Fruit fly (Drosophila melanogaster) whole organism, embryonic: ENCODE results near the gene CG15473.

Source experiments
- Awh ChIP-seq: fragments of 200-800 bp; sonication (Bioruptor generic); IDR thresholded peaks from 2 replicates; pipeline ENCODE4, ENCODE4 v1.3.6; 2022; ENCODE audit warnings: missing biosample characterization, missing genetic modification characterization
- CG10462 ChIP-seq: fragments of 200-800 bp; sonication (Bioruptor generic); optimal IDR thresholded peaks from 2 replicates; lab custom pipeline; 2016; ENCODE audit warnings: missing biosample characterization, missing genetic modification characterization
- CG10543 ChIP-seq: fragments of 200-800 bp; sonication (Bioruptor generic); optimal IDR thresholded peaks from 3 replicates; lab custom pipeline; 2017; ENCODE audit warnings: missing biosample characterization, mild to moderate bottlenecking, missing genetic modification characterization, moderate library complexity
- CG11560 ChIP-seq: fragments of 200-800 bp; sonication (Bioruptor generic); IDR thresholded peaks from 3 replicates; pipeline ENCODE4 v1.3.6; 2022; ENCODE audit warnings: missing biosample characterization, missing genetic modification characterization
- CG12155 ChIP-seq: fragments of 200-800 bp; sonication (Bioruptor generic); optimal IDR thresholded peaks from 3 replicates; lab custom pipeline; 2016; ENCODE audit warnings: missing biosample characterization, missing genetic modification characterization
- CG12236 ChIP-seq: fragments of 200-800 bp; sonication (Bioruptor generic); optimal IDR thresholded peaks from 2 replicates; lab custom pipeline; 2016; ENCODE audit warnings: missing biosample characterization, missing genetic modification characterization
- CG15011 ChIP-seq: fragments of 200-800 bp; sonication (Bioruptor generic); optimal IDR thresholded peaks from 3 replicates; lab custom pipeline; 2018; ENCODE audit warnings: missing biosample characterization, mild to moderate bottlenecking, missing genetic modification characterization
- CG1529 ChIP-seq: fragments of 200-800 bp; sonication (Bioruptor generic); optimal IDR thresholded peaks from 3 replicates; lab custom pipeline; 2018; ENCODE audit warnings: missing biosample characterization, missing genetic modification characterization
- CG16815 ChIP-seq: fragments of 200-800 bp; sonication (Bioruptor generic); optimal IDR thresholded peaks from 3 replicates; lab custom pipeline; 2017; ENCODE audit warnings: missing biosample characterization, mild to moderate bottlenecking, missing genetic modification characterization
- CG17186 ChIP-seq: fragments of 200-800 bp; sonication (Bioruptor generic); optimal IDR thresholded peaks from 3 replicates; lab custom pipeline; 2017; ENCODE audit warnings: missing biosample characterization, missing genetic modification reagents, missing genetic modification characterization
- CG17385 ChIP-seq: fragments of 200-800 bp; sonication (Bioruptor generic); optimal IDR thresholded peaks from 3 replicates; lab custom pipeline; 2018; ENCODE audit warnings: missing biosample characterization, mild to moderate bottlenecking, missing genetic modification characterization
- CG17568 ChIP-seq: fragments of 200-800 bp; sonication (Bioruptor generic); optimal IDR thresholded peaks from 2 replicates; lab custom pipeline; 2018; ENCODE audit warnings: missing biosample characterization, mild to moderate bottlenecking, missing genetic modification characterization, moderate library complexity
- CG17829 ChIP-seq: fragments of 200-800 bp; optimal IDR thresholded peaks from 2 replicates; lab custom pipeline; 2019; ENCODE audit warnings: missing biosample characterization, mild to moderate bottlenecking, missing genetic modification characterization, moderate library complexity
- CG17912 ChIP-seq: fragments of 200-800 bp; sonication (Bioruptor generic); optimal IDR thresholded peaks from 2 replicates; lab custom pipeline; 2018; ENCODE audit warnings: missing biosample characterization, mild to moderate bottlenecking, missing genetic modification characterization
- CG2129 ChIP-seq: fragments of 200-800 bp; sonication (Bioruptor generic); IDR thresholded peaks from 2 replicates; pipeline ENCODE4 v1.3.6; 2022; ENCODE audit warnings: missing biosample characterization, missing genetic modification characterization; ENCODE audit not compliant: partially characterized antibody
- CG30431 ChIP-seq: fragments of 200-800 bp; sonication (Bioruptor generic); optimal IDR thresholded peaks from 2 replicates; lab custom pipeline; 2017; ENCODE audit warnings: missing biosample characterization, missing genetic modification characterization
- CG31441 ChIP-seq: fragments of 200-800 bp; sonication (Bioruptor generic); IDR thresholded peaks from 2 replicates; pipeline ENCODE4 v1.3.6; 2022; ENCODE audit warnings: missing biosample characterization, missing genetic modification characterization
- CG3726 ChIP-seq: fragments of 200-800 bp; sonication (Bioruptor generic); IDR thresholded peaks from 3 replicates; pipeline ENCODE4, ENCODE4 v1.3.6; 2022; ENCODE audit warnings: missing biosample characterization, missing genetic modification characterization
- CG4404 ChIP-seq: fragments of 200-800 bp; sonication (Bioruptor generic); IDR thresholded peaks from 2 replicates; pipeline ENCODE4 v1.3.6; 2022; ENCODE audit warnings: missing biosample characterization, missing genetic modification characterization
- CG4424 ChIP-seq: fragments of 200-800 bp; sonication (Bioruptor generic); optimal IDR thresholded peaks from 3 replicates; lab custom pipeline; 2016; ENCODE audit warnings: missing biosample characterization, missing genetic modification characterization
- CG5245 ChIP-seq: fragments of 200-800 bp; sonication (Bioruptor generic); optimal IDR thresholded peaks from 3 replicates; lab custom pipeline; 2016; ENCODE audit warnings: missing biosample characterization, missing genetic modification characterization
- CG6683 ChIP-seq: fragments of 200-800 bp; sonication (Bioruptor generic); optimal IDR thresholded peaks from 2 replicates; lab custom pipeline; 2017; ENCODE audit warnings: missing biosample characterization, mild to moderate bottlenecking, missing genetic modification characterization, missing genetic modification reagents
- CG7556 ChIP-seq: fragments of 200-800 bp; sonication (Bioruptor generic); optimal IDR thresholded peaks from 2 replicates; lab custom pipeline; 2017; ENCODE audit warnings: missing biosample characterization, mild to moderate bottlenecking, missing genetic modification characterization
- CG8478 ChIP-seq: fragments of >200 bp; optimal IDR thresholded peaks from 2 replicates; lab custom pipeline; 2018
- CG8765 ChIP-seq: fragments of 200-800 bp; sonication (Bioruptor generic); IDR thresholded peaks from 2 replicates; pipeline ENCODE4 v1.3.6; 2022; ENCODE audit warnings: missing biosample characterization, missing genetic modification characterization
- Doc3 ChIP-seq: fragments of 200-800 bp; sonication (Bioruptor generic); IDR thresholded peaks from 3 replicates; pipeline ENCODE4 v1.3.6; 2022; ENCODE audit warnings: missing biosample characterization, missing genetic modification characterization; ENCODE audit not compliant: partially characterized antibody
- Ets97D ChIP-seq: fragments of 200-800 bp; sonication (Bioruptor generic); optimal IDR thresholded peaks from 3 replicates; lab custom pipeline; 2016; ENCODE audit warnings: missing biosample characterization, missing genetic modification characterization
- Kr ChIP-seq: fragments of 200-800 bp; sonication (Bioruptor generic); optimal IDR thresholded peaks from 2 replicates; lab custom pipeline; 2017; ENCODE audit warnings: missing biosample characterization, mild to moderate bottlenecking, missing genetic modification characterization
- MBD-R2 ChIP-seq: fragments of 200-800 bp; sonication (Bioruptor generic); IDR thresholded peaks from 2 replicates; pipeline ENCODE4 v1.3.6; 2022; ENCODE audit warnings: missing biosample characterization, missing genetic modification characterization
- Neu2 ChIP-seq: fragments of 200-800 bp; sonication (Bioruptor generic); optimal IDR thresholded peaks from 3 replicates; lab custom pipeline; 2016; ENCODE audit warnings: missing biosample characterization, missing genetic modification characterization, borderline replicate concordance
- Sin3A ChIP-seq: fragments of >200 bp; optimal IDR thresholded peaks from 2 replicates; lab custom pipeline; 2018
- Spps ChIP-seq: fragments of 200-800 bp; sonication (Bioruptor generic); optimal IDR thresholded peaks from 2 replicates; lab custom pipeline; 2018; ENCODE audit warnings: missing biosample characterization, mild to moderate bottlenecking, missing genetic modification characterization
- YL-1 ChIP-seq: fragments of 200-800 bp; sonication (Bioruptor generic); optimal IDR thresholded peaks from 3 replicates; lab custom pipeline; 2017; ENCODE audit warnings: missing biosample characterization, mild to moderate bottlenecking, missing genetic modification characterization
- ab ChIP-seq: fragments of 200-800 bp; sonication (Bioruptor generic); optimal IDR thresholded peaks from 2 replicates; lab custom pipeline; 2016; ENCODE audit warnings: missing biosample characterization, missing genetic modification characterization
- ap ChIP-seq: fragments of 200-800 bp; sonication (Bioruptor generic); IDR thresholded peaks from 2 replicates; pipeline ENCODE4 v1.3.6; 2022; ENCODE audit warnings: missing biosample characterization, missing genetic modification characterization
- ara ChIP-seq: fragments of 200-800 bp; sonication (Bioruptor generic); IDR thresholded peaks from 2 replicates; pipeline ENCODE4 v1.3.6; 2022; ENCODE audit warnings: missing biosample characterization, missing genetic modification characterization
- ato ChIP-seq: fragments of 200-800 bp; sonication (Bioruptor generic); IDR thresholded peaks from 2 replicates; pipeline ENCODE4 v1.3.6; 2022; ENCODE audit warnings: missing biosample characterization, missing genetic modification characterization; ENCODE audit not compliant: partially characterized antibody
- bowl ChIP-seq: fragments of 200-800 bp; sonication (Bioruptor generic); IDR thresholded peaks from 2 replicates; pipeline ENCODE4 v1.3.6; 2022; ENCODE audit warnings: missing biosample characterization, missing genetic modification characterization
- dan ChIP-seq: fragments of 200-800 bp; sonication (Bioruptor generic); IDR thresholded peaks from 2 replicates; pipeline ENCODE4 v1.3.6; 2022; ENCODE audit warnings: missing biosample characterization, missing genetic modification characterization
- eve ChIP-seq, 2 experiments: fragments of >200 bp; optimal IDR thresholded peaks; 2 replicates each; lab custom pipeline; 2017; ENCODE audit warnings: missing biosample characterization in 2 of 2, missing genetic modification characterization in 2 of 2
- gce ChIP-seq: fragments of 200-800 bp; sonication (Bioruptor generic); IDR thresholded peaks from 3 replicates; pipeline ENCODE4 v1.3.6; 2022; ENCODE audit warnings: missing biosample characterization, missing genetic modification characterization
- gcm2 ChIP-seq: fragments of 200-800 bp; sonication (Bioruptor generic); optimal IDR thresholded peaks from 2 replicates; lab custom pipeline; 2016; ENCODE audit warnings: missing biosample characterization, missing genetic modification characterization
- ind ChIP-seq: fragments of 200-800 bp; sonication (Bioruptor generic); optimal IDR thresholded peaks from 3 replicates; lab custom pipeline; 2016; ENCODE audit warnings: missing biosample characterization, missing genetic modification characterization
- nerfin-1 ChIP-seq: fragments of 200-800 bp; sonication (Bioruptor generic); optimal IDR thresholded peaks from 3 replicates; lab custom pipeline; 2019; ENCODE audit warnings: missing biosample characterization, mild to moderate bottlenecking, missing genetic modification characterization, moderate library complexity
- nom ChIP-seq: fragments of 200-800 bp; sonication (Bioruptor generic); optimal IDR thresholded peaks from 2 replicates; lab custom pipeline; 2017; ENCODE audit warnings: missing biosample characterization, missing genetic modification characterization, mild to moderate bottlenecking, moderate library complexity, missing genetic modification reagents
- pnt ChIP-seq: fragments of 200-800 bp; sonication (Bioruptor generic); optimal IDR thresholded peaks from 3 replicates; lab custom pipeline; 2016; ENCODE audit warnings: missing biosample characterization, missing genetic modification characterization
- row ChIP-seq: fragments of 200-800 bp; sonication (Bioruptor generic); IDR thresholded peaks from 3 replicates; pipeline ENCODE4 v1.3.6; 2022; ENCODE audit warnings: missing biosample characterization, missing genetic modification characterization
- slou ChIP-seq: fragments of 200-800 bp; sonication (Bioruptor generic); optimal IDR thresholded peaks from 3 replicates; lab custom pipeline; 2016; ENCODE audit warnings: missing biosample characterization, missing genetic modification characterization
- sob ChIP-seq: fragments of 200-800 bp; sonication (Bioruptor generic); IDR thresholded peaks from 2 replicates; pipeline ENCODE4 v1.3.6; 2022; ENCODE audit warnings: missing biosample characterization, missing genetic modification characterization
- tll ChIP-seq, 2 experiments: fragments of 200-800 bp in 1 of 2; fragments of >200 bp in 1 of 2; sonication (Bioruptor generic) in 1 of 2; optimal IDR thresholded peaks; 2 replicates each; lab custom pipeline; 2017 to 2019; ENCODE audit warnings: missing biosample characterization in 2 of 2, missing genetic modification characterization in 2 of 2, mild to moderate bottlenecking in 1 of 2, moderate library complexity in 1 of 2
- zen ChIP-seq: fragments of 200-800 bp; sonication (Bioruptor generic); optimal IDR thresholded peaks from 3 replicates; lab custom pipeline; 2018; ENCODE audit warnings: missing biosample characterization, mild to moderate bottlenecking, missing genetic modification characterization, moderate library complexity

CG15473 gene

dm6 chrX:4684444-4684924 is 30.2 kb upstream of the CG15473 start (continued):
- TF ChIP-seq tll (GFP tag; optimal IDR thresholded peaks at IDR 0.05; lab: Kevin White, UChicago) (peak in 1 of 2 experiments; percentile 52), Kr (GFP tag; lab: Kevin White, UChicago) (no peak), CG16815 (peak; percentile 57), bowl (GFP tag; lab: Robert Waterston, UW) (peak; percentile 86), CG31441 (GFP tag; lab: Robert Waterston, UW) (peak; percentile 77), gcm2 (GFP tag; lab: Kevin White, UChicago) (peak; percentile 54), eve (GFP tag; optimal IDR thresholded peaks at IDR 0.05; lab: Kevin White, UChicago) (no peak), ab (GFP tag; lab: Kevin White, UChicago) (peak; percentile 69), Spps (tag; lab: Kevin White, UChicago) (peak; percentile 11), CG4424 (peak; percentile 64), CG17912 (GFP tag; lab: Kevin White, UChicago) (peak; percentile 65), Neu2 (GFP tag; lab: Kevin White, UChicago) (no peak), CG17568 (GFP tag; lab: Kevin White, UChicago) (peak; percentile 57), CG7556 (GFP tag; lab: Kevin White, UChicago) (peak; percentile 65), CG15011 (GFP tag; lab: Kevin White, UChicago) (peak; percentile 57), pnt (GFP tag; lab: Kevin White, UChicago) (peak; percentile 73), CG30431 (GFP tag; lab: Kevin White, UChicago) (peak; percentile 68), zen (peak; percentile 54), dan (GFP tag; lab: Robert Waterston, UW) (peak; percentile 53; the same call in 1 of the 2 replicates), CG8478 (lab: Kevin White, UChicago) (peak; percentile 98), ato (GFP tag; lab: Robert Waterston, UW) (peak; percentile 71), CG3726 (peak; percentile 73; the same call in 2 of the 3 replicates), CG6683 (GFP tag; lab: Kevin White, UChicago) (peak; percentile 74), CG5245 (GFP tag; lab: Kevin White, UChicago) (peak; percentile 70), row (GFP tag; lab: Robert Waterston, UW) (peak; percentile 92), CG8765 (GFP tag; lab: Robert Waterston, UW) (peak; percentile 78), CG10462 (peak; percentile 60), sob (GFP tag; lab: Robert Waterston, UW) (peak; percentile 92), gce (GFP tag; lab: Robert Waterston, UW) (peak; percentile 62; the same call in 1 of the 3 replicates), slou (GFP tag; lab: Kevin White, UChicago) (peak; percentile 62), nerfin-1 (tag; lab: Kevin White, UChicago) (peak; percentile 64), MBD-R2 (GFP tag; lab: Robert Waterston, UW) (peak; percentile 81), CG10543 (GFP tag; lab: Kevin White, UChicago) (peak; percentile 91), nom (peak; percentile 57), Doc3 (peak; percentile 79), CG1529 (peak; percentile 54), CG2129 (GFP tag; lab: Robert Waterston, UW) (peak; percentile 75), CG17186 (GFP tag; lab: Kevin White, UChicago) (peak; percentile 49), CG17385 (GFP tag; lab: Kevin White, UChicago) (peak; percentile 76), CG4404 (peak; percentile 86), CG12155 (GFP tag; lab: Kevin White, UChicago) (peak; percentile 88), ind (GFP tag; lab: Kevin White, UChicago) (peak; percentile 86), YL-1 (GFP tag; lab: Kevin White, UChicago) (peak; percentile 96), ara (GFP tag; lab: Robert Waterston, UW) (peak; percentile 64), CG11560 (tag; lab: Robert Waterston, UW) (peak; percentile 78), CG17829 (tag; lab: Kevin White, UChicago) (peak; percentile 77), Sin3A (lab: Kevin White, UChicago) (peak; percentile 76), ap (GFP tag; lab: Robert Waterston, UW) (peak; percentile 78), Ets97D (GFP tag; lab: Kevin White, UChicago) (peak; percentile 89), Awh (GFP tag; lab: Robert Waterston, UW) (peak; percentile 87), CG12236 (GFP tag; lab: Kevin White, UChicago) (peak; percentile 11)
